Fruit fly (Drosophila melanogaster) whole organism, embryonic: Measurements from ENCODE around the gene anox.

Experiments used
- CG14441 ChIP-seq: fragments of 200-800 bp; sonication (Bioruptor generic); IDR thresholded peaks from 2 replicates; pipeline ENCODE4 v1.3.6; 2022; ENCODE audit warnings: missing biosample characterization, missing genetic modification characterization
- CG15479 ChIP-seq: fragments of 200-800 bp; sonication (Bioruptor generic); optimal IDR thresholded peaks from 3 replicates; lab custom pipeline; 2019; ENCODE audit warnings: missing biosample characterization, mild to moderate bottlenecking, missing genetic modification characterization, moderate library complexity
- CG15696 ChIP-seq: fragments of 200-800 bp; sonication (Bioruptor generic); optimal IDR thresholded peaks from 2 replicates; lab custom pipeline; 2019; ENCODE audit warnings: missing biosample characterization, mild to moderate bottlenecking, missing genetic modification characterization, moderate library complexity
- CG16813 ChIP-seq: fragments of 200-800 bp; sonication (Bioruptor generic); IDR thresholded peaks from 3 replicates; pipeline ENCODE4 v1.3.6; 2022; ENCODE audit warnings: missing biosample characterization, missing genetic modification characterization; ENCODE audit not compliant: partially characterized antibody
- CG17385 ChIP-seq: fragments of 200-800 bp; sonication (Bioruptor generic); optimal IDR thresholded peaks from 3 replicates; lab custom pipeline; 2018; ENCODE audit warnings: missing biosample characterization, mild to moderate bottlenecking, missing genetic modification characterization
- CG17568 ChIP-seq: fragments of 200-800 bp; sonication (Bioruptor generic); optimal IDR thresholded peaks from 2 replicates; lab custom pipeline; 2018; ENCODE audit warnings: missing biosample characterization, mild to moderate bottlenecking, missing genetic modification characterization, moderate library complexity
- CG17802 ChIP-seq: fragments of 200-800 bp; sonication (Bioruptor generic); optimal IDR thresholded peaks from 2 replicates; lab custom pipeline; 2018; ENCODE audit warnings: missing biosample characterization, mild to moderate bottlenecking, missing genetic modification characterization, moderate library complexity
- CG6813 ChIP-seq: fragments of 200-800 bp; sonication (Bioruptor generic); optimal IDR thresholded peaks from 2 replicates; lab custom pipeline; 2017; ENCODE audit warnings: missing biosample characterization, missing genetic modification characterization, mild to moderate bottlenecking, moderate library complexity, missing genetic modification reagents
- CG7357 ChIP-seq: fragments of 200-800 bp; sonication (Bioruptor generic); IDR thresholded peaks from 3 replicates; pipeline ENCODE4 v1.3.6; 2022; ENCODE audit warnings: missing biosample characterization, missing genetic modification characterization
- CG7372 ChIP-seq: fragments of 200-800 bp; sonication (Bioruptor generic); IDR thresholded peaks from 2 replicates; pipeline ENCODE4 v1.3.6; 2022; ENCODE audit warnings: missing biosample characterization, missing genetic modification characterization
- CG7745 ChIP-seq: fragments of 200-800 bp; sonication (Bioruptor generic); optimal IDR thresholded peaks from 2 replicates; lab custom pipeline; 2018; ENCODE audit warnings: missing biosample characterization, mild to moderate bottlenecking, missing genetic modification characterization, moderate library complexity
- CG9817 ChIP-seq: fragments of 200-800 bp; sonication (Bioruptor generic); optimal IDR thresholded peaks from 2 replicates; lab custom pipeline; 2018; ENCODE audit warnings: missing biosample characterization, mild to moderate bottlenecking, missing genetic modification characterization, moderate library complexity
- D ChIP-seq, 2 experiments: fragments of 200-800 bp in 1 of 2; fragments of >200 bp in 1 of 2; sonication (Bioruptor generic) in 1 of 2; optimal IDR thresholded peaks; 2 replicates in 1 of 2; 3 replicates in 1 of 2; lab custom pipeline; 2017; ENCODE audit warnings: mild to moderate bottlenecking in 1 of 2, missing biosample characterization in 1 of 2, missing genetic modification characterization in 1 of 2, missing genetic modification reagents in 1 of 2
- Dad ChIP-seq: fragments of 200-800 bp; sonication (Bioruptor generic); optimal IDR thresholded peaks from 3 replicates; lab custom pipeline; 2016; ENCODE audit warnings: missing biosample characterization, missing genetic modification characterization
- Dref ChIP-seq: fragments of 200-800 bp; sonication (Bioruptor generic); IDR thresholded peaks from 2 replicates; pipeline ENCODE4 v1.3.6; 2022; ENCODE audit warnings: missing biosample characterization, missing genetic modification characterization
- E2f1 ChIP-seq: fragments of 200-800 bp; sonication (Bioruptor generic); IDR thresholded peaks from 2 replicates; pipeline ENCODE4 v1.3.6; 2022; ENCODE audit warnings: missing biosample characterization, missing genetic modification characterization
- Elba2 ChIP-seq: fragments of 200-800 bp; sonication (Bioruptor generic); optimal IDR thresholded peaks from 3 replicates; lab custom pipeline; 2016; ENCODE audit warnings: missing biosample characterization, missing genetic modification characterization
- Hr78 ChIP-seq, 2 experiments: fragments of 200-800 bp in 1 of 2; fragments of >200 bp in 1 of 2; sonication (Bioruptor generic) in 1 of 2; optimal IDR thresholded peaks; 2 replicates each; lab custom pipeline; 2017 to 2019; ENCODE audit warnings: missing biosample characterization in 2 of 2, missing genetic modification characterization in 2 of 2, mild to moderate bottlenecking in 1 of 2, moderate library complexity in 1 of 2
- Meics ChIP-seq: fragments of 200-800 bp; sonication (Bioruptor generic); optimal IDR thresholded peaks from 2 replicates; lab custom pipeline; 2017; ENCODE audit warnings: missing biosample characterization, mild to moderate bottlenecking, missing genetic modification characterization
- Myb ChIP-seq: fragments of 200-800 bp; sonication (Bioruptor generic); optimal IDR thresholded peaks from 2 replicates; lab custom pipeline; 2016; ENCODE audit warnings: missing biosample characterization, missing genetic modification characterization
- Opbp ChIP-seq: fragments of 200-800 bp; sonication (Bioruptor generic); IDR thresholded peaks from 3 replicates; pipeline ENCODE4 v1.3.6; 2022; ENCODE audit warnings: missing biosample characterization, missing genetic modification characterization; ENCODE audit not compliant: partially characterized antibody
- Rfx ChIP-seq: fragments of 200-800 bp; sonication (Bioruptor generic); IDR thresholded peaks from 2 replicates; pipeline ENCODE4 v1.3.6; 2022; ENCODE audit warnings: missing biosample characterization, missing genetic modification characterization
- Side ChIP-seq: fragments of 200-800 bp; sonication (Bioruptor generic); optimal IDR thresholded peaks from 2 replicates; lab custom pipeline; 2016; ENCODE audit warnings: missing biosample characterization, missing genetic modification characterization
- Sry-δ ChIP-seq: fragments of 200-800 bp; sonication (Bioruptor generic); optimal IDR thresholded peaks from 2 replicates; lab custom pipeline; 2016; ENCODE audit warnings: missing biosample characterization, missing genetic modification characterization
- Stat92E ChIP-seq, 3 experiments: fragments of >200 bp in 2 of 3; fragments of 200-800 bp in 1 of 3; sonication (Bioruptor generic) in 1 of 3; optimal IDR thresholded peaks; 2 replicates each; lab custom pipeline; 2017 to 2019; ENCODE audit warnings: missing biosample characterization in 3 of 3, missing genetic modification characterization in 3 of 3, mild to moderate bottlenecking in 1 of 3, moderate library complexity in 1 of 3
- Tbp ChIP-seq: fragments of >200 bp; optimal IDR thresholded peaks from 2 replicates; lab custom pipeline; 2018; ENCODE audit warnings: missing biosample characterization, missing genetic modification characterization
- YL-1 ChIP-seq: fragments of 200-800 bp; sonication (Bioruptor generic); optimal IDR thresholded peaks from 3 replicates; lab custom pipeline; 2017; ENCODE audit warnings: missing biosample characterization, mild to moderate bottlenecking, missing genetic modification characterization
- ab ChIP-seq: fragments of 200-800 bp; sonication (Bioruptor generic); optimal IDR thresholded peaks from 2 replicates; lab custom pipeline; 2016; ENCODE audit warnings: missing biosample characterization, missing genetic modification characterization
- abd-A ChIP-seq: fragments of 200-800 bp; sonication (Bioruptor generic); optimal IDR thresholded peaks from 3 replicates; lab custom pipeline; 2019; ENCODE audit warnings: missing biosample characterization, mild to moderate bottlenecking, missing genetic modification characterization, moderate library complexity
- amos ChIP-seq: fragments of 200-800 bp; sonication (Bioruptor generic); IDR thresholded peaks from 2 replicates; pipeline ENCODE4 v1.3.6; 2022; ENCODE audit warnings: missing biosample characterization, missing genetic modification characterization; ENCODE audit not compliant: partially characterized antibody
- aop ChIP-seq: fragments of 200-800 bp; sonication (Bioruptor generic); IDR thresholded peaks from 2 replicates; pipeline ENCODE4 v1.3.6; 2022; ENCODE audit warnings: missing biosample characterization, missing genetic modification characterization
- br ChIP-seq: fragments of >200 bp; optimal IDR thresholded peaks from 2 replicates; lab custom pipeline; 2017
- bsh ChIP-seq, 2 experiments: fragments of 200-800 bp; sonication (Bioruptor generic); optimal IDR thresholded peaks; 2 replicates each; lab custom pipeline; 2017 to 2018; ENCODE audit warnings: mild to moderate bottlenecking in 2 of 2, missing biosample characterization in 2 of 2, missing genetic modification characterization in 2 of 2, moderate library complexity in 1 of 2
- chm ChIP-seq: fragments of 200-800 bp; sonication (Bioruptor generic); IDR thresholded peaks from 2 replicates; pipeline ENCODE4 v1.3.6; 2022; ENCODE audit warnings: missing biosample characterization, missing genetic modification characterization
- dmrt99B ChIP-seq: fragments of 200-800 bp; sonication (Bioruptor generic); optimal IDR thresholded peaks from 2 replicates; lab custom pipeline; 2018; ENCODE audit warnings: missing biosample characterization, mild to moderate bottlenecking, missing genetic modification characterization, moderate library complexity
- dpn ChIP-seq, 2 experiments: fragments of 200-800 bp; sonication (Bioruptor generic); optimal IDR thresholded peaks; 3 replicates each; lab custom pipeline; 2016; ENCODE audit warnings: missing biosample characterization in 2 of 2, missing genetic modification characterization in 2 of 2
- ftz-f1 ChIP-seq: fragments of 200-800 bp; sonication (Bioruptor generic); optimal IDR thresholded peaks from 2 replicates; lab custom pipeline; 2016; ENCODE audit warnings: missing biosample characterization, missing genetic modification characterization
- gcm ChIP-seq: fragments of 200-800 bp; sonication (Bioruptor generic); optimal IDR thresholded peaks from 2 replicates; lab custom pipeline; 2019; ENCODE audit warnings: missing biosample characterization, mild to moderate bottlenecking, missing genetic modification characterization, moderate library complexity
- gem ChIP-seq: fragments of 200-800 bp; sonication (Bioruptor generic); optimal IDR thresholded peaks from 2 replicates; lab custom pipeline; 2019; ENCODE audit warnings: missing biosample characterization, mild to moderate bottlenecking, missing genetic modification characterization, moderate library complexity
- klu ChIP-seq: fragments of 200-800 bp; sonication (Bioruptor generic); IDR thresholded peaks from 2 replicates; pipeline ENCODE4 v1.3.6; 2022; ENCODE audit warnings: missing biosample characterization, missing genetic modification characterization
- kni ChIP-seq: fragments of 200-800 bp; sonication (Bioruptor generic); optimal IDR thresholded peaks from 3 replicates; lab custom pipeline; 2017; ENCODE audit warnings: mild to moderate bottlenecking, missing biosample characterization, missing genetic modification reagents, missing genetic modification characterization
- lbe ChIP-seq: fragments of 200-800 bp; sonication (Bioruptor generic); optimal IDR thresholded peaks from 2 replicates; lab custom pipeline; 2016; ENCODE audit warnings: missing biosample characterization, mild to moderate bottlenecking, missing genetic modification characterization
- maf-S ChIP-seq: fragments of 200-800 bp; sonication (Bioruptor generic); optimal IDR thresholded peaks from 2 replicates; lab custom pipeline; 2016; ENCODE audit warnings: missing biosample characterization, missing genetic modification characterization
- nmo ChIP-seq: fragments of 200-800 bp; sonication (Bioruptor generic); optimal IDR thresholded peaks from 2 replicates; lab custom pipeline; 2018; ENCODE audit warnings: missing biosample characterization, mild to moderate bottlenecking, missing genetic modification characterization, moderate library complexity
- pan ChIP-seq, 4 experiments: fragments of >200 bp in 3 of 4; fragments of 200-800 bp in 1 of 4; sonication (Bioruptor generic) in 1 of 4; optimal IDR thresholded peaks in 3 of 4; IDR thresholded peaks in 1 of 4; 2 replicates each; pipeline versions ENCODE4 v1.3.6 to Lab custom; 2017 to 2022; ENCODE audit warnings: missing biosample characterization in 2 of 4, missing genetic modification characterization in 2 of 4, mixed read lengths in 1 of 4
- sqz ChIP-seq: fragments of 200-800 bp; sonication (Bioruptor generic); optimal IDR thresholded peaks from 3 replicates; lab custom pipeline; 2018; ENCODE audit warnings: missing biosample characterization, mild to moderate bottlenecking, missing genetic modification characterization
- vvl ChIP-seq: fragments of 200-800 bp; sonication (Bioruptor generic); IDR thresholded peaks from 2 replicates; pipeline ENCODE4 v1.3.6; 2022; ENCODE audit warnings: missing biosample characterization, missing genetic modification characterization

The anox gene

dm6 chrX:21281039-21281911 lies 37.8 kb downstream of the anox start, which contains the start of gene Mnr (continued):
- TF ChIP-seq Myb (GFP tag; lab: Kevin White, UChicago) (no peak), sqz (GFP tag; lab: Kevin White, UChicago) (no peak), Side (no peak), Elba2 (no peak), Tbp (GFP tag; lab: Kevin White, UChicago) (no peak), CG7745 (tag; lab: Kevin White, UChicago) (no peak), klu (GFP tag; lab: Robert Waterston, UW) (no peak), ab (GFP tag; lab: Kevin White, UChicago) (no peak), Stat92E (GFP tag; optimal IDR thresholded peaks at IDR 0.05; lab: Kevin White, UChicago) (peak in 1 of 3 experiments; percentile 30), br (lab: Kevin White, UChicago) (no peak), bsh (GFP tag; optimal IDR thresholded peaks at IDR 0.05; lab: Kevin White, UChicago) (no peak), Dref (no peak), CG7357 (no peak), CG17385 (GFP tag; lab: Kevin White, UChicago) (no peak), chm (GFP tag; lab: Robert Waterston, UW) (no peak; the same call in 1 of the 2 replicates), nmo (GFP tag; lab: Kevin White, UChicago) (peak; percentile 2), Dad (GFP tag; lab: Kevin White, UChicago) (no peak), vvl (no peak), gcm (GFP tag; lab: Kevin White, UChicago) (peak; percentile 12), CG15479 (GFP tag; lab: Kevin White, UChicago) (no peak), E2f1 (GFP tag; lab: Robert Waterston, UW) (no peak), CG17802 (tag; lab: Kevin White, UChicago) (no peak), CG14441 (GFP tag; lab: Robert Waterston, UW) (0 out of 2 replicates have a peak, but pooled peaks have one; percentile 25), Hr78 (GFP tag; optimal IDR thresholded peaks at IDR 0.05; lab: Kevin White, UChicago) (no peak), Opbp (0 out of 3 replicates have a peak, but pooled peaks have one; percentile 44), dmrt99B (no peak), maf-S (GFP tag; lab: Kevin White, UChicago) (no peak), dpn (GFP tag; optimal IDR thresholded peaks at IDR 0.05; lab: Kevin White, UChicago) (no peak), CG9817 (no peak), CG6813 (GFP tag; lab: Kevin White, UChicago) (no peak), Sry-δ (GFP tag; lab: Kevin White, UChicago) (no peak), CG7372 (GFP tag; lab: Robert Waterston, UW) (no peak), YL-1 (GFP tag; lab: Kevin White, UChicago) (no peak), kni (GFP tag; lab: Kevin White, UChicago) (peak; percentile 67), amos (no peak; the same call in 1 of the 2 replicates), lbe (GFP tag; lab: Kevin White, UChicago) (no peak), gem (tag; lab: Kevin White, UChicago) (no peak), abd-A (tag; lab: Kevin White, UChicago) (peak; percentile 72), CG16813 (GFP tag; lab: Robert Waterston, UW) (no peak), CG15696 (tag; lab: Kevin White, UChicago) (no peak), pan (optimal IDR thresholded peaks at IDR 0.05; lab: Kevin White, UChicago) (no peak), pan (GFP tag; optimal IDR thresholded peaks at IDR 0.05 in 1 of 2, IDR thresholded peaks at IDR 0.05 in 1 of 2) (peak in 1 of 2 experiments; percentile 56), Rfx (GFP tag; lab: Robert Waterston, UW) (0 out of 2 replicates have a peak, but pooled peaks have one; percentile 20), Meics (GFP tag; lab: Kevin White, UChicago) (no peak), aop (GFP tag; lab: Robert Waterston, UW) (no peak), ftz-f1 (GFP tag; lab: Kevin White, UChicago) (peak; percentile 99), CG17568 (GFP tag; lab: Kevin White, UChicago) (no peak), D (optimal IDR thresholded peaks at IDR 0.05; lab: Kevin White, UChicago) (no peak), D (GFP tag; optimal IDR thresholded peaks at IDR 0.05; lab: Kevin White, UChicago) (no peak)
